Comparison of ENCODE assay signal across 1 worm cellular context in the genomic region with DNA sequence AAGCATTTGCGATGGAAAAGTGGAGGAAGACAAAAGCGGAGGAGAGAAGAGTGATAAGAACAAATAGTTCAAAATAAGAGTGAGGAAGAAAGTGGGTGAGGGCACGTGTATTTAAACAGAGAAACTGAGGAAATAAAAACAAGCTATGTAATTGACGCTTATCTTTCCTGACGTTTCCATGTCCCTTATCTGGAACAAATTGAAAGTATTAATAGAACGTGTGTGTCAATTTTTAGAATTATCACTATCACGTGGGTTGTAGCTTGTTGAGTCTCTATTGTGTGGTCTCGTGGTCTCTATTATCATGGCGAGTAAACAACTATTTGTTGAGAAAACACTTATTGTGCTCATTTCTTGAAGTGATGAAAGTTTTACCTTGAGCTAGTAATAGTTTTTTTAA.
TF ChIP-seq lines count a peak whose summit lies in the region.

A gene (minus strand): TSS at position 104 of the 400 bp plus-strand sequence.

TF ChIP-seq in whole organism, L1 larva, 84 proteins besides CTCF, POLR2A, EP300 and RAD21 (continued from another document):
- TF ChIP-seq blmp-1 (tag; optimal IDR thresholded peaks at IDR 0.05; lab: Kevin White, UChicago): no peak
- TF ChIP-seq snu-23 (GFP tag; optimal IDR thresholded peaks at IDR 0.05; lab: Kevin White, UChicago): no peak
